Worm (Caenorhabditis elegans) whole organism, young adult: Measurements from ENCODE around the gene srh-181.

Experiments
- F23B12.7 ChIP-seq: sonication (generic microtip); optimal IDR thresholded peaks from 2 replicates; lab custom pipeline; 2017; ENCODE audit warnings: missing genetic modification characterization, mild to moderate bottlenecking, missing compliant biosample characterization, antibody characterized with exemption, moderate library complexity; ENCODE audit not compliant: insufficient read depth
- ama-1 ChIP-seq, 3 experiments: fragments of 150-350 bp in 1 of 3; sonication (generic microtip) in 2 of 3; optimal IDR thresholded peaks; 2 replicates each; lab custom pipeline; 2014 to 2018; ENCODE audit warnings: missing biosample characterization in 2 of 3, missing genetic modification characterization in 2 of 3, missing genetic modification reagents in 2 of 3
- aptf-2 ChIP-seq: fragments of 200-800 bp; sonication (Bioruptor generic); conservative IDR thresholded peaks from 2 replicates; pipeline ENCODE4 v1.3.6; 2022; ENCODE audit warnings: missing genetic modification reagents, missing genetic modification characterization, missing compliant biosample characterization
- let-607 ChIP-seq, 2 experiments: fragments of 200-800 bp in 1 of 2; sonication (Bioruptor generic) in 1 of 2; sonication (generic microtip) in 1 of 2; optimal IDR thresholded peaks; 2 replicates each; lab custom pipeline; 2016 to 2018; ENCODE audit warnings: mild to moderate bottlenecking in 2 of 2, missing compliant biosample characterization in 2 of 2, missing genetic modification characterization in 2 of 2, moderate library complexity in 2 of 2, missing genotype in 1 of 2
- zfh-2 ChIP-seq: fragments of 200-800 bp; sonication (Bioruptor generic); conservative IDR thresholded peaks from 2 replicates; pipeline ENCODE4 v1.3.6; 2022; ENCODE audit warnings: missing genetic modification reagents, missing genetic modification characterization, missing compliant biosample characterization
- ztf-28 ChIP-seq: fragments of 200-800 bp; sonication (Bioruptor generic); IDR thresholded peaks from 2 replicates; pipeline ENCODE4 v1.3.6; 2022; ENCODE audit warnings: missing genetic modification reagents, missing genetic modification characterization, missing compliant biosample characterization

- TF ChIP-seq ztf-28 (GFP tag; lab: Robert Waterston, UW) (no peak), let-607 (tag; optimal IDR thresholded peaks at IDR 0.05; lab: Kevin White, UChicago) (no peak), ama-1 (optimal IDR thresholded peaks at IDR 0.05; lab: Kevin White, UChicago) (no peak), ama-1 (GFP tag; optimal IDR thresholded peaks at IDR 0.05; lab: Kevin White, UChicago) (no peak), zfh-2 (GFP tag; lab: Robert Waterston, UW) (no peak), aptf-2 (GFP tag; lab: Robert Waterston, UW) (no peak), F23B12.7 (tag; lab: Kevin White, UChicago) (no peak)
These were observed 39.4 kb upstream of the srh-181 start, which contains the start of gene ZK262.20 for ce11 chrV:18434961-18435360.
